Fruit fly (Drosophila melanogaster) S2 (cell line): ENCODE results near the gene CG43117.

Experiments used
- CG8478 ChIP-seq: fragments of >200 bp; optimal IDR thresholded peaks from 2 replicates; lab custom pipeline; 2018
- CTCF ChIP-seq, 2 experiments: fragments of >200 bp; optimal IDR thresholded peaks; 2 replicates each; lab custom pipeline; 2018

DNA sequence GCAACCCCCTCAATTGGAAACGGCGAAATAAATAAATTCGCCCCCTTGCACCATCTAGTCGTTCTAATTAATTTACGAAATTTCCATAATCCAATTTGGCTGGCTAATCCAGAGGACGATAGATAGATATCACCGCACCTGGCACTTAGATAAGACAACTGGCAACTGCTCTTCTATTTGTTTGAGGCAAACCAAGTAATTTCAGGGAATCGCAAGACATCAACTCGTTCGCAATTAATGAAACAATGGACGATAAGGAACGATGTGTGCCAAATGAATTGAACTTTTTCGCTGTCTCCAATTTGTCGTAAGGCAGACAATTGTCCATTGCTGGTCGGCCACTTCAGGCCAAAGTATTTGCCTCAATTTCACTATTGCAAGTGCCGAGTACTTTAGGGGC, 10.5 kb downstream of the CG43117 start:
- TF ChIP-seq CG8478 (lab: Kevin White, UChicago) (no peak), CTCF (optimal IDR thresholded peaks at IDR 0.05; lab: Kevin White, UChicago) (no peak)
